Worm (Caenorhabditis elegans) whole organism, L1 larva: ENCODE results near the gene T28D6.3.
A peak's percentile ranks its signal among the peaks of the same experiment; 100 is the strongest.

Experiments
- C16A3.4 ChIP-seq: fragments of 150-350 bp; optimal IDR thresholded peaks from 2 replicates; lab custom pipeline; 2014; ENCODE audit warnings: missing biosample characterization, missing genetic modification characterization
- C34B4.2 ChIP-seq: sonication (generic microtip); optimal IDR thresholded peaks from 2 replicates; lab custom pipeline; 2017; ENCODE audit warnings: mild to moderate bottlenecking, missing genetic modification characterization, missing compliant biosample characterization
- F16B12.6 ChIP-seq: fragments of 150-350 bp; optimal IDR thresholded peaks from 2 replicates; lab custom pipeline; 2014; ENCODE audit warnings: missing biosample characterization, missing genetic modification characterization
- aha-1 ChIP-seq: fragments of 150-350 bp; optimal IDR thresholded peaks from 2 replicates; lab custom pipeline; 2014; ENCODE audit warnings: missing biosample characterization, missing genetic modification characterization
- blmp-1 ChIP-seq: fragments of 150-350 bp; optimal IDR thresholded peaks from 2 replicates; lab custom pipeline; 2014; ENCODE audit warnings: missing biosample characterization, missing genetic modification characterization
- ceh-8 ChIP-seq: fragments of 200-800 bp; sonication (Bioruptor generic); optimal IDR thresholded peaks from 2 replicates; lab custom pipeline; 2018; ENCODE audit warnings: mild to moderate bottlenecking, missing genetic modification characterization, moderate library complexity, missing compliant biosample characterization
- ceh-82 ChIP-seq, 3 experiments: fragments of 150-350 bp in 1 of 3; sonication (generic microtip) in 2 of 3; optimal IDR thresholded peaks; 2 replicates each; lab custom pipeline; 2014 to 2017; ENCODE audit warnings: missing biosample characterization in 3 of 3, missing genetic modification characterization in 3 of 3
- dsc-1 ChIP-seq: sonication (generic microtip); optimal IDR thresholded peaks from 2 replicates; lab custom pipeline; 2016; ENCODE audit warnings: mild to moderate bottlenecking, missing genetic modification characterization, missing compliant biosample characterization
- egl-13 ChIP-seq: sonication (generic microtip); optimal IDR thresholded peaks from 2 replicates; lab custom pipeline; 2016; ENCODE audit warnings: missing genotype, missing genetic modification reagents, missing genetic modification characterization, missing compliant biosample characterization
- egl-27 ChIP-seq, 2 experiments: fragments of 150-350 bp in 1 of 2; sonication (generic microtip); optimal IDR thresholded peaks; 3 replicates each; lab custom pipeline; 2017 to 2018; ENCODE audit warnings: missing biosample characterization in 2 of 2, missing genetic modification characterization in 2 of 2, missing genetic modification reagents in 2 of 2
- elt-2 ChIP-seq: sonication (generic microtip); optimal IDR thresholded peaks from 2 replicates; lab custom pipeline; 2016; ENCODE audit warnings: missing genetic modification characterization, mild to moderate bottlenecking, inconsistent platforms, missing compliant biosample characterization, missing genetic modification reagents
- elt-3 ChIP-seq, 6 experiments: fragments of 150-350 bp in 1 of 6; sonication (generic microtip); optimal IDR thresholded peaks; 2 replicates each; lab custom pipeline; 2017 to 2018; ENCODE audit warnings: missing biosample characterization in 6 of 6, missing genetic modification characterization in 6 of 6, inconsistent platforms in 1 of 6
- fkh-10 ChIP-seq: sonication (generic microtip); optimal IDR thresholded peaks from 2 replicates; lab custom pipeline; 2017; ENCODE audit warnings: missing biosample characterization, missing genetic modification reagents, missing genetic modification characterization
- fkh-4 ChIP-seq: sonication (generic microtip); optimal IDR thresholded peaks from 2 replicates; lab custom pipeline; 2016; ENCODE audit warnings: missing compliant biosample characterization, missing genetic modification characterization, borderline replicate concordance
- fos-1 ChIP-seq: fragments of 150-350 bp; optimal IDR thresholded peaks from 2 replicates; lab custom pipeline; 2014; ENCODE audit warnings: missing biosample characterization, missing genetic modification characterization
- hlh-17 ChIP-seq: fragments of 200-800 bp; sonication (Bioruptor generic); optimal IDR thresholded peaks from 2 replicates; lab custom pipeline; 2018; ENCODE audit warnings: missing genetic modification characterization, mild to moderate bottlenecking, missing compliant biosample characterization, moderate library complexity, borderline replicate concordance
- hpl-2 ChIP-seq: fragments of 150-350 bp; optimal IDR thresholded peaks from 2 replicates; lab custom pipeline; 2014; ENCODE audit warnings: missing biosample characterization, missing genetic modification reagents, missing genetic modification characterization
- irx-1 ChIP-seq: sonication (generic microtip); optimal IDR thresholded peaks from 2 replicates; lab custom pipeline; 2016; ENCODE audit warnings: missing genetic modification characterization, missing compliant biosample characterization
- lin-13 ChIP-seq: fragments of 150-350 bp; optimal IDR thresholded peaks from 2 replicates; lab custom pipeline; 2014; ENCODE audit warnings: missing biosample characterization, missing genetic modification reagents, missing genetic modification characterization
- lin-14 ChIP-seq: fragments of 200-800 bp; sonication (Bioruptor generic); optimal IDR thresholded peaks from 2 replicates; lab custom pipeline; 2018; ENCODE audit warnings: mild to moderate bottlenecking, missing genetic modification characterization, moderate library complexity, missing compliant biosample characterization
- lin-35 ChIP-seq, 2 experiments: fragments of 150-350 bp; optimal IDR thresholded peaks; 2 replicates each; lab custom pipeline; 2014; ENCODE audit warnings: missing biosample characterization in 2 of 2, missing genetic modification characterization in 2 of 2, missing genetic modification reagents in 2 of 2
- lin-39 ChIP-seq: fragments of 150-350 bp; optimal IDR thresholded peaks from 2 replicates; lab custom pipeline; 2014; ENCODE audit warnings: missing biosample characterization, missing genetic modification reagents, missing genetic modification characterization
- lir-3 ChIP-seq: sonication (generic microtip); optimal IDR thresholded peaks from 2 replicates; lab custom pipeline; 2016; ENCODE audit warnings: mild to moderate bottlenecking, missing genetic modification characterization, moderate library complexity, missing compliant biosample characterization; ENCODE audit not compliant: poor library complexity
- mdl-1 ChIP-seq, 2 experiments: fragments of 150-350 bp; optimal IDR thresholded peaks; 2 replicates each; lab custom pipeline; 2014 to 2017; ENCODE audit warnings: missing biosample characterization in 2 of 2, missing genetic modification characterization in 2 of 2, inconsistent platforms in 1 of 2
- mef-2 ChIP-seq: fragments of 150-350 bp; optimal IDR thresholded peaks from 2 replicates; lab custom pipeline; 2014; ENCODE audit warnings: missing biosample characterization, missing genetic modification characterization
- nhr-12 ChIP-seq: sonication (generic microtip); optimal IDR thresholded peaks from 2 replicates; lab custom pipeline; 2017; ENCODE audit warnings: missing biosample characterization, missing genetic modification characterization
- nhr-19 ChIP-seq: fragments of 200-800 bp; sonication (Bioruptor generic); conservative IDR thresholded peaks from 2 replicates; pipeline ENCODE4 v1.3.6; 2022; ENCODE audit warnings: missing genetic modification characterization, missing compliant biosample characterization
- nhr-71 ChIP-seq: sonication (generic microtip); optimal IDR thresholded peaks from 2 replicates; lab custom pipeline; 2016; ENCODE audit warnings: mild to moderate bottlenecking, missing genetic modification characterization, moderate library complexity, missing compliant biosample characterization
- nhr-76 ChIP-seq: sonication (generic microtip); optimal IDR thresholded peaks from 2 replicates; lab custom pipeline; 2017; ENCODE audit warnings: missing biosample characterization, missing genetic modification characterization
- nhr-84 ChIP-seq: sonication (generic microtip); optimal IDR thresholded peaks from 2 replicates; lab custom pipeline; 2017; ENCODE audit warnings: missing biosample characterization, missing genetic modification characterization
- pag-3 ChIP-seq: sonication (generic microtip); optimal IDR thresholded peaks from 2 replicates; lab custom pipeline; 2017; ENCODE audit warnings: missing genetic modification characterization, mild to moderate bottlenecking, missing compliant biosample characterization, antibody characterized with exemption, borderline replicate concordance; ENCODE audit not compliant: insufficient read depth
- pax-3 ChIP-seq: fragments of 200-800 bp; sonication (Bioruptor generic); optimal IDR thresholded peaks from 2 replicates; lab custom pipeline; 2018; ENCODE audit warnings: mild to moderate bottlenecking, missing genetic modification characterization, moderate library complexity, missing compliant biosample characterization
- pqm-1 ChIP-seq: sonication (generic microtip); optimal IDR thresholded peaks from 3 replicates; lab custom pipeline; 2017; ENCODE audit warnings: missing biosample characterization, missing genetic modification characterization
- skn-1 ChIP-seq: fragments of 150-350 bp; optimal IDR thresholded peaks from 2 replicates; lab custom pipeline; 2014; ENCODE audit warnings: missing biosample characterization, missing genetic modification characterization
- snpc-4 ChIP-seq: fragments of 150-350 bp; optimal IDR thresholded peaks from 2 replicates; lab custom pipeline; 2014; ENCODE audit warnings: missing biosample characterization, missing genetic modification characterization
- snu-23 ChIP-seq: sonication (generic microtip); optimal IDR thresholded peaks from 2 replicates; lab custom pipeline; 2016; ENCODE audit warnings: missing genetic modification characterization, missing compliant biosample characterization
- sox-4 ChIP-seq: sonication (generic microtip); optimal IDR thresholded peaks from 2 replicates; lab custom pipeline; 2016; ENCODE audit warnings: missing genetic modification characterization, missing compliant biosample characterization
- sup-37 ChIP-seq: fragments of 200-800 bp; sonication (Bioruptor generic); optimal IDR thresholded peaks from 2 replicates; lab custom pipeline; 2018; ENCODE audit warnings: mild to moderate bottlenecking, missing genetic modification characterization, missing compliant biosample characterization
- swsn-7 ChIP-seq: sonication (generic microtip); optimal IDR thresholded peaks from 2 replicates; lab custom pipeline; 2016; ENCODE audit warnings: missing genetic modification characterization, missing compliant biosample characterization
- unc-130 ChIP-seq: fragments of 150-350 bp; optimal IDR thresholded peaks from 2 replicates; lab custom pipeline; 2017; ENCODE audit warnings: missing biosample characterization, missing genetic modification characterization, inconsistent platforms
- unc-30 ChIP-seq: sonication (generic microtip); optimal IDR thresholded peaks from 2 replicates; lab custom pipeline; 2017; ENCODE audit warnings: missing biosample characterization, missing genetic modification characterization
- unc-86 ChIP-seq: sonication (generic microtip); optimal IDR thresholded peaks from 2 replicates; lab custom pipeline; 2016; ENCODE audit warnings: missing genetic modification characterization, missing compliant biosample characterization
- unc-98 ChIP-seq: fragments of 200-800 bp; sonication (Bioruptor generic); IDR thresholded peaks from 2 replicates; pipeline ENCODE4 v1.3.6; 2022; ENCODE audit warnings: missing genetic modification characterization, missing compliant biosample characterization
- vab-15 ChIP-seq: sonication (generic microtip); optimal IDR thresholded peaks from 2 replicates; lab custom pipeline; 2017; ENCODE audit warnings: missing genotype, mild to moderate bottlenecking, missing genetic modification characterization, missing compliant biosample characterization
- zag-1 ChIP-seq: fragments of 150-350 bp; optimal IDR thresholded peaks from 2 replicates; lab custom pipeline; 2014; ENCODE audit warnings: missing biosample characterization, missing genetic modification characterization

The T28D6.3 gene

ce11 chrIII:11336072-11336471 is 30.5 kb upstream of the T28D6.3 start (continued):
- TF ChIP-seq vab-15 (tag; lab: Kevin White, UChicago) (no peak), fos-1 (no peak), nhr-84 (no peak), ceh-8 (GFP tag; lab: Kevin White, UChicago) (no peak), egl-27 (tag; optimal IDR thresholded peaks at IDR 0.05; lab: Kevin White, UChicago) (no peak), pax-3 (tag; lab: Kevin White, UChicago) (no peak)
- TF ChIP-seq, all 84 proteins: peak for 5

- TF ChIP-seq fkh-10 (GFP tag; lab: Kevin White, UChicago) (no peak), nhr-71 (tag; lab: Kevin White, UChicago) (no peak), zag-1 (no peak), unc-130 (no peak), skn-1 (no peak), nhr-12 (tag; lab: Kevin White, UChicago) (no peak), unc-30 (tag; lab: Kevin White, UChicago) (no peak), aha-1 (tag; lab: Kevin White, UChicago) (no peak)
Measured at ce11 chrIII:11337627-11338026, 28.9 kb upstream of the T28D6.3 start.

ce11 chrIII:11341466-11341865 is 25.1 kb upstream of the T28D6.3 start:
- TF ChIP-seq lin-35 (GFP tag; optimal IDR thresholded peaks at IDR 0.05; lab: Kevin White, UChicago) = no peak
- TF ChIP-seq snpc-4 (tag; lab: Kevin White, UChicago) = no peak
- TF ChIP-seq fkh-4 (tag; lab: Kevin White, UChicago) = no peak
- TF ChIP-seq skn-1 = no peak
- TF ChIP-seq pax-3 (tag; lab: Kevin White, UChicago) = no peak
- no peak for TF ChIP-seq egl-13 (tag; lab: Kevin White, UChicago)
- TF ChIP-seq sox-4 (tag; lab: Kevin White, UChicago) = no peak
- TF ChIP-seq unc-30 (tag; lab: Kevin White, UChicago) = no peak
- TF ChIP-seq lin-14 (GFP tag; lab: Kevin White, UChicago) = no peak
- no peak for TF ChIP-seq elt-2 (tag; lab: Kevin White, UChicago)
- no peak for TF ChIP-seq swsn-7 (tag; lab: Kevin White, UChicago)
- TF ChIP-seq fos-1 = no peak
- no peak for TF ChIP-seq lin-39 (tag; lab: Kevin White, UChicago)
- TF ChIP-seq ceh-82 (tag; optimal IDR thresholded peaks at IDR 0.05; lab: Kevin White, UChicago) = no peak
- TF ChIP-seq sup-37 (GFP tag; lab: Kevin White, UChicago) = no peak
- no peak for TF ChIP-seq irx-1 (tag; lab: Kevin White, UChicago)

- peak; percentile 27 for TF ChIP-seq nhr-71 (tag; lab: Kevin White, UChicago)
- no peak for TF ChIP-seq hpl-2 (GFP tag; lab: Kevin White, UChicago)
- TF ChIP-seq fos-1 = no peak
- TF ChIP-seq nhr-19 = no peak
- peak; percentile 2 for TF ChIP-seq C16A3.4 (tag; lab: Kevin White, UChicago)
- peak; percentile 13 for TF ChIP-seq swsn-7 (tag; lab: Kevin White, UChicago)
- no peak for TF ChIP-seq pqm-1 (tag; lab: Kevin White, UChicago)
- TF ChIP-seq snu-23 (GFP tag; lab: Kevin White, UChicago) = peak; percentile 53
- TF ChIP-seq snpc-4 (tag; lab: Kevin White, UChicago) = no peak
- TF ChIP-seq lin-14 (GFP tag; lab: Kevin White, UChicago) = no peak
- TF ChIP-seq lin-13 = no peak
- peak; percentile 16 for TF ChIP-seq dsc-1 (tag; lab: Kevin White, UChicago)
- no peak for TF ChIP-seq C34B4.2
- peak in 2 of 3 experiments; percentile 2 to 39 for TF ChIP-seq ceh-82 (tag; optimal IDR thresholded peaks at IDR 0.05; lab: Kevin White, UChicago)
- no peak for TF ChIP-seq unc-98
- no peak for TF ChIP-seq hlh-17 (GFP tag; lab: Kevin White, UChicago)
- no peak for TF ChIP-seq mdl-1 (tag; optimal IDR thresholded peaks at IDR 0.05; lab: Kevin White, UChicago)
- TF ChIP-seq nhr-76 (tag; lab: Kevin White, UChicago) = no peak
- TF ChIP-seq elt-3 (tag; optimal IDR thresholded peaks at IDR 0.05; lab: Kevin White, UChicago) = peak in 1 of 6 experiments; percentile 1
- peak; percentile 20 for TF ChIP-seq unc-86 (tag; lab: Kevin White, UChicago)
- no peak for TF ChIP-seq blmp-1 (tag; lab: Kevin White, UChicago)
- peak; percentile 59 for TF ChIP-seq ceh-8 (GFP tag; lab: Kevin White, UChicago)
- no peak for TF ChIP-seq mef-2 (tag; lab: Kevin White, UChicago)
- TF ChIP-seq unc-30 (tag; lab: Kevin White, UChicago) = no peak
- TF ChIP-seq nhr-84 = no peak
- no peak for TF ChIP-seq egl-13 (tag; lab: Kevin White, UChicago)
- no peak for TF ChIP-seq egl-27 (tag; optimal IDR thresholded peaks at IDR 0.05; lab: Kevin White, UChicago)
- TF ChIP-seq pag-3 (tag; lab: Kevin White, UChicago) = no peak
- TF ChIP-seq F16B12.6 (tag; lab: Kevin White, UChicago) = peak; percentile 89
- TF ChIP-seq lir-3 (tag; lab: Kevin White, UChicago) = no peak
Measured at ce11 chrIII:11343041-11343440, 23.5 kb upstream of the T28D6.3 start, which contains the start of the genes T28D6.6 and pen-2. T28D6.6 (minus strand) TSS chrIII:11343108. pen-2 (plus strand) TSS chrIII:11343322.
